Worm (Caenorhabditis elegans): Measurements from ENCODE around the gene B0035.18.

ce11 chrIV:11352768-11353167 lies 32.7 kb downstream of the B0035.18 start:
- TF ChIP-seq pha-4 (tag; optimal IDR thresholded peaks at IDR 0.05) = no peak
- no peak for TF ChIP-seq attf-5 (GFP tag; optimal IDR thresholded peaks at IDR 0.05)
- no peak for TF ChIP-seq ama-1 (optimal IDR thresholded peaks at IDR 0.05)
- no peak for TF ChIP-seq ama-1 (GFP tag; optimal IDR thresholded peaks at IDR 0.05)
